Fruit fly (Drosophila melanogaster) whole organism: ENCODE results near the gene CG8560.

Experiments
- CG8478 ChIP-seq: fragments of >200 bp; optimal IDR thresholded peaks from 2 replicates; lab custom pipeline; 2018; ENCODE audit warnings: inconsistent platforms
- Dll ChIP-seq: fragments of >200 bp; optimal IDR thresholded peaks from 2 replicates; lab custom pipeline; 2017
- psq ChIP-seq: fragments of >200 bp; optimal IDR thresholded peaks from 2 replicates; lab custom pipeline; 2017
- usp ChIP-seq: fragments of >200 bp; optimal IDR thresholded peaks from 2 replicates; lab custom pipeline; 2017; ENCODE audit warnings: missing biosample characterization, missing genetic modification characterization, mixed read lengths

dm6 chr3L:7397979-7398378 lies 6.0 kb downstream of the CG8560 start, which contains the start of gene CG8562:
- TF ChIP-seq psq (lab: Kevin White, UChicago) = no peak
- TF ChIP-seq Dll (lab: Kevin White, UChicago) = no peak
- TF ChIP-seq usp (GFP tag; lab: Kevin White, UChicago) = no peak
- TF ChIP-seq CG8478 (lab: Kevin White, UChicago) = no peak
